Worm (Caenorhabditis elegans) whole organism, early embryonic: Measurements from ENCODE around the gene clec-221.

Source experiments
- B0310.2 ChIP-seq: sonication (generic microtip); optimal IDR thresholded peaks from 2 replicates; lab custom pipeline; 2016; ENCODE audit warnings: mild to moderate bottlenecking, missing genetic modification characterization, missing compliant biosample characterization
- F13C5.2 ChIP-seq: sonication (generic microtip); optimal IDR thresholded peaks from 2 replicates; lab custom pipeline; 2017; ENCODE audit warnings: mild to moderate bottlenecking, missing genetic modification characterization, inconsistent platforms, missing compliant biosample characterization
- aly-1 ChIP-seq: sonication (generic microtip); optimal IDR thresholded peaks from 2 replicates; lab custom pipeline; 2016; ENCODE audit warnings: missing genetic modification characterization, missing compliant biosample characterization
- ama-1 ChIP-seq: fragments of 150-350 bp; optimal IDR thresholded peaks from 2 replicates; lab custom pipeline; 2014
- ceh-13 ChIP-seq: fragments of 200-800 bp; sonication (Bioruptor generic); optimal IDR thresholded peaks from 2 replicates; lab custom pipeline; 2018; ENCODE audit warnings: mild to moderate bottlenecking, missing genetic modification characterization, missing compliant biosample characterization
- ceh-36 ChIP-seq: sonication (generic microtip); optimal IDR thresholded peaks from 2 replicates; lab custom pipeline; 2016; ENCODE audit warnings: missing genetic modification characterization, inconsistent platforms, missing compliant biosample characterization
- ets-7 ChIP-seq: sonication (generic microtip); optimal IDR thresholded peaks from 2 replicates; lab custom pipeline; 2016; ENCODE audit warnings: missing genotype, missing genetic modification characterization, missing compliant biosample characterization
- flt-1 ChIP-seq: fragments of 200-800 bp; sonication (Bioruptor generic); IDR thresholded peaks from 2 replicates; pipeline ENCODE4 v1.3.6; 2022; ENCODE audit warnings: missing genetic modification characterization, missing compliant biosample characterization
- hmbx-1 ChIP-seq: sonication (generic microtip); optimal IDR thresholded peaks from 2 replicates; lab custom pipeline; 2016; ENCODE audit warnings: mild to moderate bottlenecking, missing genetic modification characterization, missing compliant biosample characterization
- hmg-4 ChIP-seq: fragments of 200-800 bp; sonication (Bioruptor generic); optimal IDR thresholded peaks from 2 replicates; lab custom pipeline; 2018; ENCODE audit warnings: mild to moderate bottlenecking, missing genetic modification characterization, missing compliant biosample characterization
- hnd-1 ChIP-seq: sonication (generic microtip); optimal IDR thresholded peaks from 2 replicates; lab custom pipeline; 2016; ENCODE audit warnings: missing genetic modification characterization, missing compliant biosample characterization
- pes-1 ChIP-seq: fragments of 200-800 bp; sonication (Bioruptor generic); IDR thresholded peaks from 2 replicates; pipeline ENCODE4 v1.3.6; 2022; ENCODE audit warnings: missing genetic modification reagents, missing genetic modification characterization, missing compliant biosample characterization
- scrt-1 ChIP-seq: fragments of 200-800 bp; sonication (Bioruptor generic); IDR thresholded peaks from 2 replicates; pipeline ENCODE4 v1.3.6; 2022; ENCODE audit warnings: missing genetic modification characterization, missing compliant biosample characterization
- sea-1 ChIP-seq: fragments of 200-800 bp; sonication (Bioruptor generic); conservative IDR thresholded peaks from 2 replicates; pipeline ENCODE4 v1.3.6; 2022; ENCODE audit warnings: missing genetic modification characterization, missing compliant biosample characterization
- tbx-11 ChIP-seq: fragments of 200-800 bp; sonication (Bioruptor generic); IDR thresholded peaks from 2 replicates; pipeline ENCODE4 v1.3.6; 2022; ENCODE audit warnings: missing genetic modification characterization, missing compliant biosample characterization
- tbx-37 ChIP-seq: fragments of 200-800 bp; sonication (Bioruptor generic); conservative IDR thresholded peaks from 2 replicates; pipeline ENCODE4 v1.3.6; 2022; ENCODE audit warnings: missing genetic modification reagents, missing genetic modification characterization, missing compliant biosample characterization
- tra-4 ChIP-seq: sonication (generic microtip); optimal IDR thresholded peaks from 2 replicates; lab custom pipeline; 2017; ENCODE audit warnings: missing genetic modification characterization, missing compliant biosample characterization

The clec-221 gene

ce11 chrV:10931189-10931588 is 23.0 kb downstream of the clec-221 start, which contains the start of gene scvp-1:
TSS of gene scvp-1 (minus strand) at chrV:10931289.
- TF ChIP-seq ceh-13 (GFP tag; lab: Kevin White, UChicago) (no peak), pes-1 (GFP tag; lab: Robert Waterston, UW) (no peak), sea-1 (GFP tag; lab: Robert Waterston, UW) (no peak), hnd-1 (no peak), hmbx-1 (tag; lab: Kevin White, UChicago) (no peak), tra-4 (tag; lab: Kevin White, UChicago) (no peak), ama-1 (lab: Kevin White, UChicago) (no peak), F13C5.2 (no peak), hmg-4 (GFP tag; lab: Kevin White, UChicago) (no peak), B0310.2 (no peak), scrt-1 (GFP tag; lab: Robert Waterston, UW) (no peak), ets-7 (tag; lab: Kevin White, UChicago) (no peak), tbx-11 (no peak), flt-1 (no peak), tbx-37 (no peak), ceh-36 (tag; lab: Kevin White, UChicago) (no peak), aly-1 (tag; lab: Kevin White, UChicago) (no peak)

DNA sequence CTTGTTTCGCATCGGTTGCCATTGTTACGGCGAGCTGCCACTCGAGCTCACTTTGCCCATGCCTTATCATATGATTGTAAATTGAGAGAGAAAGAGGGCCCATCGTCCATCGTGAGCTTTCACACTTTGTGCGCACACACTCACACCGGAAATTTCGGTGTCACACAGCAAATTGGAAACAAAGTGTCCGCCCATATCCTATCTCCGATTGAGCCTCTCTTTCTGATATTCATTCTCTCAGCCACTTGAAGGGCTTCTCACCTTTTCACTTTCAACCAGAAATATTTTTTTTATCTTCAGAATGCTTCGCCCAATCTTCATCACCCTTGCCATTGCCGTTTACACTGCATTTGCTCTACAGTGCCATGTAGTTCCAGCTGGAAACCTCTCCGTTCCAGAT is 24.7 kb downstream of the clec-221 start, which contains the start of gene F58B4.3:
Gene F58B4.3, plus strand, starts transcription at position 301 of the 400 bp plus-strand sequence.
- TF ChIP-seq aly-1 (tag; lab: Kevin White, UChicago) (no peak), pes-1 (GFP tag; lab: Robert Waterston, UW) (no peak), tbx-37 (no peak), ets-7 (tag; lab: Kevin White, UChicago) (no peak), hmg-4 (GFP tag; lab: Kevin White, UChicago) (no peak), scrt-1 (GFP tag; lab: Robert Waterston, UW) (no peak), sea-1 (GFP tag; lab: Robert Waterston, UW) (no peak), F13C5.2 (no peak), tra-4 (tag; lab: Kevin White, UChicago) (no peak), hmbx-1 (tag; lab: Kevin White, UChicago) (no peak), ceh-36 (tag; lab: Kevin White, UChicago) (no peak), tbx-11 (no peak), ama-1 (lab: Kevin White, UChicago) (no peak), B0310.2 (no peak), ceh-13 (GFP tag; lab: Kevin White, UChicago) (no peak), flt-1 (no peak), hnd-1 (no peak)

DNA sequence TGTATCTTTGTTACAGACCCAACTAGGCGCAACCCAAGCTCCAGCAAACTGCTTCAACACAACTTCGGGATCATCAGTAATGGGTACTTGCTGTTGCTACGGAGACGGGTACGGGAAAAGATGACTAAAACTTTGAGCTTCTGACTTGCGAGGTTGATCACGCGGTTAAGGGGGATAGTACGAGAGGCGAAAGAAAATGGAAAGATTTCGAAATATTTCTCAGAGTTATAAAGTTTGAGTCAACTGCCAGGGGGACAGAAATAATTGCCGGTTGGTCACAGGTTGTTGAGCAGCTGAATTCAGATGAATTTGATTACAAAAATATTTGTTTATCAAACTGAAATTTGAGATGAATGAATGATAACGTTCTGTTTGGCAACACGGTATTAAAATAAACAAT is 28.6 kb downstream of the clec-221 start:
- no peak for TF ChIP-seq hmg-4 (GFP tag; lab: Kevin White, UChicago)
- TF ChIP-seq sea-1 (GFP tag; lab: Robert Waterston, UW): no peak
- TF ChIP-seq ets-7 (tag; lab: Kevin White, UChicago): no peak
- no peak for TF ChIP-seq flt-1
- TF ChIP-seq ceh-13 (GFP tag; lab: Kevin White, UChicago): no peak
- no peak for TF ChIP-seq aly-1 (tag; lab: Kevin White, UChicago)
- TF ChIP-seq ceh-36 (tag; lab: Kevin White, UChicago): no peak
- no peak for TF ChIP-seq ama-1 (lab: Kevin White, UChicago)
- no peak for TF ChIP-seq scrt-1 (GFP tag; lab: Robert Waterston, UW)
- no peak for TF ChIP-seq F13C5.2
- TF ChIP-seq tbx-37: no peak
- TF ChIP-seq pes-1 (GFP tag; lab: Robert Waterston, UW): no peak
- TF ChIP-seq B0310.2: no peak
- TF ChIP-seq hmbx-1 (tag; lab: Kevin White, UChicago): no peak

DNA sequence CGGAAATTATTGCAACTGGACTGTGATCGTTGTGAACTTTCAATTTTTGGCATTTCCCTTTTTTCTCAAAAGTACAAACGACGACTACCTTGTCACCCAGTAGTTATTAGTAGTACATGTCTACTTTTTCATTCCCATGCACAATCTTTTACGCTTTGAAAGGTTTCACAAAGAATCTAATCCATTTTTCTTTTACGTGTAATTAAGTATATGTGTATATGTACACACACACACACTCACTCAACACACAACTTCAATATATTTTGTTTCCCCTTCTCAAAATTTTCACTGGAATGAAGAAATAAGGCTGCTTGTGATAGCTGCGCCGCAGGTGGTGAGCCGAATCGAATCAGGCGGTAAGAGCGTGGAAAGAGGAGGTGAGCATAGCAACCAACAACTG is 29.5 kb downstream of the clec-221 start, which contains the start of gene F58B4.6:
Gene F58B4.6, plus strand, starts transcription at position 301 of the 400 bp plus-strand sequence.
- TF ChIP-seq sea-1 (GFP tag; lab: Robert Waterston, UW) (no peak), hmbx-1 (tag; lab: Kevin White, UChicago) (no peak), ceh-13 (GFP tag; lab: Kevin White, UChicago) (no peak), hnd-1 (no peak), hmg-4 (GFP tag; lab: Kevin White, UChicago) (no peak), flt-1 (no peak), pes-1 (GFP tag; lab: Robert Waterston, UW) (no peak), tbx-37 (no peak), B0310.2 (no peak), tbx-11 (no peak), tra-4 (tag; lab: Kevin White, UChicago) (no peak), scrt-1 (GFP tag; lab: Robert Waterston, UW) (no peak), ets-7 (tag; lab: Kevin White, UChicago) (no peak), ceh-36 (tag; lab: Kevin White, UChicago) (no peak), aly-1 (tag; lab: Kevin White, UChicago) (no peak), ama-1 (lab: Kevin White, UChicago) (no peak)

DNA sequence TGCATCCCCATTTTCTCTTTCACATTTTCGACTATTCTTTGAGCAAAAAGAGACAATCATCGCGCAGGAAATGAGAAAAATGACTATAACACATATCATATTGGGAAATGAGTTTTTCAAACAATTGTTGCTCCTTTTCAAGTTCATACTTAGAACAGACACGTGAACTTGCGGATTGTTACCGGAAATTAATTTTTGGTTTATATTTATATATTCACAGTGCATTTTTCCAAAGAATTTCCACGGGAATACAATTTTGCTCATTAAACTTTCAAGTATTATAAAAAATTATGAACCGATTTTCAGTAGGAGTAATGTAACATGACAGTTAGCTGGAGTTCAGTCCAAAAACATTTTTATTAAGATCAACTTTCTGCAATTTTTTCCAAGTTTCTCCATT is 31.0 kb downstream of the clec-221 start, which contains the start of gene F58B4.7:
Gene F58B4.7, minus strand, starts transcription at position 101 of the 400 bp plus-strand sequence.
- no peak for TF ChIP-seq hmg-4 (GFP tag; lab: Kevin White, UChicago)
- TF ChIP-seq pes-1 (GFP tag; lab: Robert Waterston, UW): no peak

DNA sequence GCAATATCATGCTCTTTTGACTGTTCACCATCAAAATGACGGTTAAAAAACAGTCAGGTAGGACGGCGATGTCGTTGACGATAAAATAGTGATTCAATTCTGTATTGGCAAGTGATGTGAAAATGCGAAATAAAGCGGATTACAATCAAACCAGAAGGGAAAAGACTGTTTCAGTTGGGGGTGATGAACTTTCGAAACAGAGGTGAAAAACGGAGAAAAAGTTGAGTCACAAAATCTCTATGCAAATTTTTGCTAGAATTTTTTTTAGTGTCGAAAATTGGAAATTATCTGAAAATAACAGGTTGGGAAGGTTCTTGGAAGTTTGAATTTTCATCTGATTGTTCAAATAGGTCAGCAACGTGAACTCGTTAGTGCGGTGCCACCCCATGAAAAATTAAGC is 32.5 kb downstream of the clec-221 start, which contains the start of gene nas-31:
Gene nas-31, minus strand, starts transcription at position 101 of the 400 bp plus-strand sequence.
- TF ChIP-seq tbx-37: no peak
- no peak for TF ChIP-seq ceh-36 (tag; lab: Kevin White, UChicago)
- TF ChIP-seq hnd-1: no peak
- no peak for TF ChIP-seq ama-1 (lab: Kevin White, UChicago)
- TF ChIP-seq ceh-13 (GFP tag; lab: Kevin White, UChicago): no peak
- no peak for TF ChIP-seq hmg-4 (GFP tag; lab: Kevin White, UChicago)
- no peak for TF ChIP-seq flt-1
- TF ChIP-seq sea-1 (GFP tag; lab: Robert Waterston, UW): no peak
- no peak for TF ChIP-seq F13C5.2
- TF ChIP-seq scrt-1 (GFP tag; lab: Robert Waterston, UW): no peak

DNA sequence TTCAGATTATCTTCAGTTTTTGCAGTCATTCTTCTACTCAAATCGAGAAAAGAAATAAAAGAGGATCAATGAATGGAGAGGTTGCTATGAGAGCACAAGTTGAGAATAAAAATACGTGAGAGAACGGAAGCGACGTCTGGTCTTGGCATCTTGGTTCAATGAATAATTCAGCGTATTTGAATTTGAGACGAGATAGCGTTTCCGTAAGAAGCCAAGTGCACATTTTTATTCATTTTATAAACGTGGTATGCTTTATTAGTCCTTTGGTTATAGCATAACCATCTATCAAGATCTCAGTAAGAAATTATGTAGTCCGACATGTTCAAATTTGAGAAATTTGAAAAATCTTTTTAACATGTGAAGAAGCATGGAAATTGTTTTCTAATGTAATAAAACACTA is 35.9 kb downstream of the clec-221 start, which contains the start of gene F58B4.2:
Gene F58B4.2, minus strand, starts transcription at position 101 of the 400 bp plus-strand sequence.
- TF ChIP-seq ceh-36 (tag; lab: Kevin White, UChicago) (no peak), ceh-13 (GFP tag; lab: Kevin White, UChicago) (no peak), tbx-11 (no peak), tra-4 (tag; lab: Kevin White, UChicago) (no peak), flt-1 (no peak), hmbx-1 (tag; lab: Kevin White, UChicago) (no peak)
